Fruit fly (Drosophila melanogaster): ENCODE results near the gene CG15199.

DNA sequence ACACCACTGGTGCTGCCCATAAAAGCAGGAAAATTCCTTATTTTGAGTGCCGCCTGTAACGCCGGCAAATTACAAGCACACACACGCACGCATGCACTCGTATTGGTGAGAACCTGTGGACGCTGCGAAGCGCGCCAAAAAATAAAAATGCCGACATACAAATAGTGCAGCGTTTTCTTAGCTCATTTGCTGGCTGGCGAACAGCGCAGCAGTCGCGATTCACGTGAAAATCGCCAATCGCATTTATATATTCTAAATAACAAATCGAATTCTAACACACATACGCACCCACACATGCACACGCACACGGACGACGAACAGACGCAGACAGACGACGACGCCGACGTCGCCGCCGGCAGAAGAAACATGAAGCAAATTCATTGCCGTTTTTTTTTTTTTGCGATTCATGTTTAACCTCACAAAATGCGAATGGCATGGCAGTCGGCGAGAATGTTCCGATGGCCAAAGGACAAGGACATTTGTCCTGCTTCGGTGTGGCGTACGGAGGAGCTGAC is 6.0 kb upstream of the CG15199 start:
- no peak for TF ChIP-seq Blimp-1 (GFP tag; optimal IDR thresholded peaks at IDR 0.05)
- TF ChIP-seq CG7368 (GFP tag; optimal IDR thresholded peaks at IDR 0.05): no peak
- no peak for TF ChIP-seq fd59A (GFP tag; optimal IDR thresholded peaks at IDR 0.05)
- TF ChIP-seq spab (GFP tag; optimal IDR thresholded peaks at IDR 0.05): no peak
- TF ChIP-seq cyc (GFP tag; optimal IDR thresholded peaks at IDR 0.05): no peak
